Worm (Caenorhabditis elegans): ENCODE data around the gene ldb-1.

DNA sequence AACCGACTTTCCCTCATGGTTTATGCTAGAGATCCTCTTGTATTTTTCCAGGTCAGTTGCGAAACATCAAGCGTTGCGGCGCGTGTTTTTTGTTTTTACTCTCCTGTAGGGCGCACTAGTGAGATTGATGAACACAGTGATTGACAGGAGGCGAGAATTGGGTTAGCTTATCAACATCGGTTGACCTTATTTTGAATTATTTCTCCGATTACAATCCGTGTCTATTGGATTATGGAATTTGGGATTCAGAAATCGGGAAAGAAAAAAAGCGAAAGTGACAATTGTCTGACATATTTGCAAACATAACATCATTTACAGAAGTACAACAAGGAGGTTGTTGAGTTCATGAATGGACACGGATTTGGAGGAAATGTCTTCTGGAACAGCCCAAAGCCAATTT is 32.2 kb downstream of the ldb-1 start:
- TF ChIP-seq daf-16 (GFP tag; optimal IDR thresholded peaks at IDR 0.05) (no peak), daf-16 (tag; optimal IDR thresholded peaks at IDR 0.05) (no peak), egl-43 (GFP tag; IDR thresholded peaks at IDR 0.05) (no peak)
